Fruit fly (Drosophila melanogaster): ENCODE data around the gene Octbeta2R.

DNA sequence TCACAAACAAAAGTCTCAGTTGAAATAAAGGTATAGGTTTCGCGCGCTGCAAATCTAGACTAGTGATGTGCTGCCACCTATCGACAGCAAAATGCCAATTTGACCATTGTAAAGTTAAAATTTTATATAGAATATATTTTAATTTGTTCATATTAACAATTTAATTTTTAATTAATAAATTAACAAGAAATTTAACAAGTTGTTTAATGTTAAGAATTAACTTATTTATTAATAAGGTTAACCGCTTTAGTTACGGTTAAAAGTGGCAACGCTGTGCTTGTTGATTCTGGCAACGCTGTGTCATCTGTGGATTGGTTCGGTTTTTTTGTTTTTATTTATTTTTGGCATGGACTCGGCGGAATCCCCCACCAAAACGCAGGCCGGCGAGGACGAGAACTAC, 34.8 kb upstream of the Octbeta2R start, which contains the start of gene Not10:
- TF ChIP-seq Smox (GFP tag; optimal IDR thresholded peaks at IDR 0.05) = no peak
- no peak for TF ChIP-seq CG10631 (GFP tag; optimal IDR thresholded peaks at IDR 0.05)
- TF ChIP-seq fd59A (GFP tag; optimal IDR thresholded peaks at IDR 0.05) = no peak
- no peak for TF ChIP-seq Sox102F (GFP tag; optimal IDR thresholded peaks at IDR 0.05)
- TF ChIP-seq achi (GFP tag; optimal IDR thresholded peaks at IDR 0.05) = no peak
- no peak for TF ChIP-seq CG16779 (tag; optimal IDR thresholded peaks at IDR 0.05)
- TF ChIP-seq CG11762 (GFP tag; optimal IDR thresholded peaks at IDR 0.05; ENCODE audit: insufficient read depth) = no peak
- TF ChIP-seq topi (GFP tag; optimal IDR thresholded peaks at IDR 0.05) = no peak
- no peak for TF ChIP-seq spab (GFP tag; optimal IDR thresholded peaks at IDR 0.05)
- TF ChIP-seq ss (GFP tag; optimal IDR thresholded peaks at IDR 0.05) = no peak
- peak; percentile 29 for TF ChIP-seq CG3032 (tag; optimal IDR thresholded peaks at IDR 0.05)
- no peak for TF ChIP-seq Met (GFP tag; optimal IDR thresholded peaks at IDR 0.05)
